Worm (Caenorhabditis elegans): ENCODE data around the gene skr-16.

- TF ChIP-seq ceh-34 (tag; optimal IDR thresholded peaks at IDR 0.05) = no peak
- no peak for TF ChIP-seq hlh-13 (GFP tag; optimal IDR thresholded peaks at IDR 0.05)
- TF ChIP-seq dmd-4 (tag; optimal IDR thresholded peaks at IDR 0.05; ENCODE audit: borderline replicate concordance) = no peak
- no peak for TF ChIP-seq unc-55 (GFP tag; optimal IDR thresholded peaks at IDR 0.05)
- no peak for TF ChIP-seq sox-2 (GFP tag; IDR thresholded peaks at IDR 0.05)
- TF ChIP-seq C38D4.7 (GFP tag; optimal IDR thresholded peaks at IDR 0.05) = no peak
- no peak for TF ChIP-seq npax-4 (tag; optimal IDR thresholded peaks at IDR 0.05)
- TF ChIP-seq elt-2 (tag; optimal IDR thresholded peaks at IDR 0.05) = no peak
- no peak for TF ChIP-seq hlh-8 (tag; optimal IDR thresholded peaks at IDR 0.05)
- TF ChIP-seq ets-4 (tag; optimal IDR thresholded peaks at IDR 0.05) = no peak
- no peak for TF ChIP-seq nhr-11 (tag; optimal IDR thresholded peaks at IDR 0.05)
- TF ChIP-seq fkh-6 (tag; optimal IDR thresholded peaks at IDR 0.05) = no peak
- no peak for TF ChIP-seq ceh-14 (tag; optimal IDR thresholded peaks at IDR 0.05)
These were observed at the start of gene skr-16 for ce11 chrIV:7167983-7168760.

Data from whole organism, late embryonic.